Worm (Caenorhabditis elegans): ENCODE data around the gene F07C4.6.

The F07C4.6 gene

ce11 chrV:7626550-7626949 lies at the start of gene F07C4.6:
Gene F07C4.6, plus strand, starts transcription at chrV:7626850.
- TF ChIP-seq ceh-91 (GFP tag; IDR thresholded peaks at IDR 0.05) (no peak), atf-7 (tag; optimal IDR thresholded peaks at IDR 0.05) (no peak), madf-8 (GFP tag; conservative IDR thresholded peaks at IDR 0.05) (no peak), B0261.1 (tag; optimal IDR thresholded peaks at IDR 0.05) (no peak), zfh-2 (GFP tag; conservative IDR thresholded peaks at IDR 0.05) (no peak), dox-1 (GFP tag; IDR thresholded peaks at IDR 0.05) (no peak)

DNA sequence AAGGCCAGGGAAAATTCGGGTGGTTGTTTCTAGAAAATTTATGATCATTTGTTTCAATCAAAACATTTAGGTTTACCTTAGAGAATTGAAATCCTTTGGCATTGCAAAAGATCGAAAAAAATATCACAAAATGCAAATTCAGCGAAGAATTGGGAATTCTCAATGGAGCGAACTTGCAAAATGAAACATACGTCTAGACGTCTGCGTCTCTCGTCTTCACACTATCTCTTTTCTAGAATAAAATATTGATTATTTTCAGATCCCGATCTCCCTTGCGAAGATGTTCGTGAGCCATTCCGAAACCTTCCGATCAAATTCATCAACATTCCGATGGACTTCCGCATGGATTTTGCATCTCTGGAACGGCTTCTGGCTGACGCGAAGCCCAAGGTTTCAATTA lies 46.3 kb upstream of the F07C4.6 start, which contains the start of gene ets-6:
TSS of gene ets-6 (minus strand) at position 169 of the 400 bp plus-strand sequence.
- peak; percentile 10 for TF ChIP-seq efl-1 (GFP tag; optimal IDR thresholded peaks at IDR 0.05)
- TF ChIP-seq mcd-1 (GFP tag; IDR thresholded peaks at IDR 0.05), result peak; percentile 93
- TF ChIP-seq hmg-1.2 (GFP tag; IDR thresholded peaks at IDR 0.05), result peak; percentile 91
- TF ChIP-seq bed-1 (GFP tag; IDR thresholded peaks at IDR 0.05), result no peak
- no peak for TF ChIP-seq egl-18 (GFP tag; IDR thresholded peaks at IDR 0.05)
- TF ChIP-seq ztf-22 (GFP tag; optimal IDR thresholded peaks at IDR 0.05), result no peak
- peak; percentile 22 for TF ChIP-seq lin-54 (GFP tag; optimal IDR thresholded peaks at IDR 0.05)
- no peak for TF ChIP-seq ztf-25 (GFP tag; IDR thresholded peaks at IDR 0.05)
- no peak for TF ChIP-seq ceh-40 (GFP tag; IDR thresholded peaks at IDR 0.05)
- no peak for TF ChIP-seq nfyb-1 (GFP tag; IDR thresholded peaks at IDR 0.05)
- peak; percentile 21 for TF ChIP-seq lin-40 (tag; optimal IDR thresholded peaks at IDR 0.05)
- peak; percentile 45; the same call in 1 of the 2 replicates for TF ChIP-seq madf-6 (GFP tag; IDR thresholded peaks at IDR 0.05)
- 0 out of 2 replicates have a peak, but pooled peaks have one; percentile 10 for TF ChIP-seq B0336.3 (GFP tag; IDR thresholded peaks at IDR 0.05)
- TF ChIP-seq ztf-26 (tag; optimal IDR thresholded peaks at IDR 0.05), result no peak
- TF ChIP-seq ztf-18 (tag; optimal IDR thresholded peaks at IDR 0.05), result peak; percentile 65
- TF ChIP-seq atf-7 (tag; optimal IDR thresholded peaks at IDR 0.05), result no peak
- no peak for TF ChIP-seq bed-2 (GFP tag; IDR thresholded peaks at IDR 0.05)
- no peak for TF ChIP-seq nfya-2 (GFP tag; IDR thresholded peaks at IDR 0.05)
- TF ChIP-seq lsl-1 (GFP tag; optimal IDR thresholded peaks at IDR 0.05), result peak; percentile 33
- no peak for TF ChIP-seq snpc-4 (GFP tag; optimal IDR thresholded peaks at IDR 0.05)
- no peak for TF ChIP-seq snpc-4 (tag; optimal IDR thresholded peaks at IDR 0.05)
- no peak for TF ChIP-seq tlf-1 (GFP tag; optimal IDR thresholded peaks at IDR 0.05)
- no peak for TF ChIP-seq repo-1 (tag; optimal IDR thresholded peaks at IDR 0.05)
- no peak for TF ChIP-seq ceh-27 (GFP tag; optimal IDR thresholded peaks at IDR 0.05)
- TF ChIP-seq aptf-2 (GFP tag; conservative IDR thresholded peaks at IDR 0.05), result no peak
- no peak for TF ChIP-seq ztf-3 (GFP tag; optimal IDR thresholded peaks at IDR 0.05)
- TF ChIP-seq B0035.1 (tag; optimal IDR thresholded peaks at IDR 0.05), result no peak
- TF ChIP-seq rec-8 (tag; optimal IDR thresholded peaks at IDR 0.05), result no peak
- TF ChIP-seq dpff-1 (tag; optimal IDR thresholded peaks at IDR 0.05), result no peak
- peak; percentile 25; the same call in 1 of the 2 replicates for TF ChIP-seq ekl-4 (GFP tag; IDR thresholded peaks at IDR 0.05)
- no peak for TF ChIP-seq ztf-6 (GFP tag; IDR thresholded peaks at IDR 0.05)
- no peak for TF ChIP-seq unc-130 (GFP tag; optimal IDR thresholded peaks at IDR 0.05)
- no peak for TF ChIP-seq F57C9.4 (tag; optimal IDR thresholded peaks at IDR 0.05)
- no peak for TF ChIP-seq ceh-100 (GFP tag; IDR thresholded peaks at IDR 0.05)
- TF ChIP-seq nhr-179 (tag; optimal IDR thresholded peaks at IDR 0.05), result no peak
- TF ChIP-seq ets-4 (GFP tag; optimal IDR thresholded peaks at IDR 0.05), result no peak
- TF ChIP-seq ama-1 (optimal IDR thresholded peaks at IDR 0.05), result no peak
- no peak for TF ChIP-seq ama-1 (GFP tag; optimal IDR thresholded peaks at IDR 0.05)
- TF ChIP-seq cebp-1 (GFP tag; IDR thresholded peaks at IDR 0.05), result no peak
- TF ChIP-seq cebp-1 (tag; optimal IDR thresholded peaks at IDR 0.05), result peak; percentile 17
- TF ChIP-seq chd-7 (tag; optimal IDR thresholded peaks at IDR 0.05), result no peak
- no peak for TF ChIP-seq Y53F4B.3 (GFP tag; IDR thresholded peaks at IDR 0.05)
- peak; percentile 78 for TF ChIP-seq attf-5 (GFP tag; optimal IDR thresholded peaks at IDR 0.05)
- TF ChIP-seq madf-3 (GFP tag; IDR thresholded peaks at IDR 0.05), result no peak

All from whole organism, young adult.